Fruit fly (Drosophila melanogaster): ENCODE measurements around the gene Elo68beta.

Elo68beta gene

dm6 chr3L:11120419-11120958 lies 19.0 kb upstream of the Elo68beta start, which contains the start of the genes FoxK and mRpL2 (continued):
- no peak for TF ChIP-seq Hr39 (optimal IDR thresholded peaks at IDR 0.05)
- TF ChIP-seq CG10462 (GFP tag; optimal IDR thresholded peaks at IDR 0.05) = no peak
- TF ChIP-seq bbx (GFP tag; IDR thresholded peaks at IDR 0.05; ENCODE audit: partially characterized antibody) = peak; percentile 56
- no peak for TF ChIP-seq CG1832 (GFP tag; optimal IDR thresholded peaks at IDR 0.05)
- no peak for TF ChIP-seq Vsx1 (GFP tag; optimal IDR thresholded peaks at IDR 0.05)
- TF ChIP-seq CG2678 (tag; optimal IDR thresholded peaks at IDR 0.05) = no peak
- TF ChIP-seq MESR4 (GFP tag; optimal IDR thresholded peaks at IDR 0.05) = peak; percentile 71
- TF ChIP-seq CG8478 (optimal IDR thresholded peaks at IDR 0.05) = no peak
- no peak for TF ChIP-seq sim (GFP tag; IDR thresholded peaks at IDR 0.05)
- no peak for TF ChIP-seq CG9437 (GFP tag; optimal IDR thresholded peaks at IDR 0.05)
- peak; percentile 27; the same call in 1 of the 2 replicates for TF ChIP-seq tna (GFP tag; IDR thresholded peaks at IDR 0.05; ENCODE audit: partially characterized antibody)
- peak in 1 of 2 experiments; percentile 72 for TF ChIP-seq Pdp1 (GFP tag; optimal IDR thresholded peaks at IDR 0.05)
- TF ChIP-seq aop (GFP tag; IDR thresholded peaks at IDR 0.05) = no peak
- no peak for TF ChIP-seq CG8290 (GFP tag; optimal IDR thresholded peaks at IDR 0.05)
- peak in 1 of 2 experiments; percentile 60 for TF ChIP-seq CG8290 (tag; optimal IDR thresholded peaks at IDR 0.05)
- TF ChIP-seq NC2α (GFP tag; optimal IDR thresholded peaks at IDR 0.05) = no peak
- TF ChIP-seq Neu2 (GFP tag; optimal IDR thresholded peaks at IDR 0.05; ENCODE audit: borderline replicate concordance) = no peak
- no peak for TF ChIP-seq sr (GFP tag; IDR thresholded peaks at IDR 0.05)
- TF ChIP-seq E2f2 (GFP tag; IDR thresholded peaks at IDR 0.05) = peak; percentile 58
- TF ChIP-seq CG4360 (GFP tag; IDR thresholded peaks at IDR 0.05) = no peak
- TF ChIP-seq CG11723 (GFP tag; optimal IDR thresholded peaks at IDR 0.05) = no peak
- TF ChIP-seq nerfin-1 (tag; optimal IDR thresholded peaks at IDR 0.05) = no peak
- TF ChIP-seq Adf1 (GFP tag; IDR thresholded peaks at IDR 0.05) = no peak
- no peak for TF ChIP-seq CG2199 (GFP tag; IDR thresholded peaks at IDR 0.05)
- no peak for TF ChIP-seq C15 (GFP tag; IDR thresholded peaks at IDR 0.05)
- TF ChIP-seq CG10959 (GFP tag; IDR thresholded peaks at IDR 0.05) = no peak
- TF ChIP-seq CG17361 (GFP tag; IDR thresholded peaks at IDR 0.05) = no peak
- TF ChIP-seq CG6765 (GFP tag; optimal IDR thresholded peaks at IDR 0.05) = no peak
- TF ChIP-seq chm (GFP tag; IDR thresholded peaks at IDR 0.05) = 0 out of 2 replicates have a peak, but pooled peaks have one; percentile 4
- no peak for TF ChIP-seq Mes4 (GFP tag; optimal IDR thresholded peaks at IDR 0.05)
- no peak for TF ChIP-seq mld (GFP tag; IDR thresholded peaks at IDR 0.05; ENCODE audit: partially characterized antibody)
- TF ChIP-seq Deaf1 (tag; optimal IDR thresholded peaks at IDR 0.05) = no peak
- no peak for TF ChIP-seq gsb-n (tag; optimal IDR thresholded peaks at IDR 0.05)
- no peak for TF ChIP-seq CG4707 (GFP tag; optimal IDR thresholded peaks at IDR 0.05)
- peak; percentile 19 for TF ChIP-seq nmo (GFP tag; optimal IDR thresholded peaks at IDR 0.05)
- peak; percentile 81 for TF ChIP-seq CG4617 (GFP tag; optimal IDR thresholded peaks at IDR 0.05; ENCODE audit: borderline replicate concordance)
- no peak for TF ChIP-seq bcd (GFP tag; optimal IDR thresholded peaks at IDR 0.05)
- no peak for TF ChIP-seq fd64A (GFP tag; optimal IDR thresholded peaks at IDR 0.05)
- TF ChIP-seq CG34224 (GFP tag; IDR thresholded peaks at IDR 0.05; ENCODE audit: partially characterized antibody) = peak; percentile 51; the same call in 1 of the 3 replicates
- no peak for TF ChIP-seq CG2202 (tag; optimal IDR thresholded peaks at IDR 0.05)
- no peak for TF ChIP-seq CG5953 (GFP tag; IDR thresholded peaks at IDR 0.05)
- TF ChIP-seq Myb (GFP tag; optimal IDR thresholded peaks at IDR 0.05) = peak; percentile 78
- TF ChIP-seq CG15011 (GFP tag; optimal IDR thresholded peaks at IDR 0.05) = no peak
- TF ChIP-seq HLH4C (GFP tag; IDR thresholded peaks at IDR 0.05; ENCODE audit: partially characterized antibody) = no peak
- no peak for TF ChIP-seq gsb (GFP tag; IDR thresholded peaks at IDR 0.05)
- no peak for TF ChIP-seq ATbp (GFP tag; optimal IDR thresholded peaks at IDR 0.05)
- TF ChIP-seq ind (GFP tag; optimal IDR thresholded peaks at IDR 0.05) = no peak
- TF ChIP-seq CG12391 (tag; optimal IDR thresholded peaks at IDR 0.05) = no peak
- no peak for TF ChIP-seq CG8944 (GFP tag; optimal IDR thresholded peaks at IDR 0.05)
- TF ChIP-seq ERR (GFP tag; optimal IDR thresholded peaks at IDR 0.05) = peak; percentile 4
- TF ChIP-seq CG7987 (GFP tag; optimal IDR thresholded peaks at IDR 0.05) = peak; percentile 28
